Worm (Caenorhabditis elegans): ENCODE results near the gene srt-6.
"Not testable (repeated sequence)": the region's sequence is repeated elsewhere in the genome, so short reads cannot be mapped to it uniquely, and the experiment has no call there.

Gene srt-6

DNA sequence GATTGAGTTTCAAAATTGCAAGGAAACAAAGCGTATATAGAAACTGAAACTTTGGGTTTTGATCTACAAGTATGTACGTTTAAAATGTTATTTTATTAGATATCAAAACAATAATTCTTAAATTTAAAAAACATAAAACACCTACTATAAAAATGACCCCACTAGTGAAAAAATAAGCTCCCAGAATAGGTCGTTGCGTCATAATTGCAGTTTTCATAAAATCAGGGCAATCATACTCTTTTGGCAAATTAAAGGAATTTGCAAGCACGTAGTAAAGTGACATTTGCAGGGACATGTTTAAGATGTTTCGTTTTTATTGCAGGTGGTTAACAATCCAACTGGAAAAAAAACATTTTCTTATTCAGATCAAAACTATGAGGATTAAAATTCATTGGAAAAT is at the start of gene srt-6:
srt-6 (minus strand) TSS at position 295 of the 400 bp plus-strand sequence.
- TF ChIP-seq alr-1 (tag; optimal IDR thresholded peaks at IDR 0.05) (no peak), dmd-4 (tag; optimal IDR thresholded peaks at IDR 0.05) (no peak), nhr-21 (tag; optimal IDR thresholded peaks at IDR 0.05) (no peak), lin-11 (tag; optimal IDR thresholded peaks at IDR 0.05) (no peak), nhr-129 (tag; optimal IDR thresholded peaks at IDR 0.05) (no peak), F13H6.1 (tag; optimal IDR thresholded peaks at IDR 0.05) (no peak), nhr-11 (tag; optimal IDR thresholded peaks at IDR 0.05) (no peak), ZK546.5 (tag; optimal IDR thresholded peaks at IDR 0.05) (no peak), lin-13 (GFP tag; optimal IDR thresholded peaks at IDR 0.05) (no peak), nhr-12 (tag; optimal IDR thresholded peaks at IDR 0.05) (no peak), ama-1 (optimal IDR thresholded peaks at IDR 0.05) (no peak)

ce11 chrV:7455008-7455407 is 46.4 kb upstream of the srt-6 start, which contains the start of gene F25E5.2:
TSS of gene F25E5.2 (plus strand) at chrV:7455308.
- no peak for TF ChIP-seq nhr-23 (tag; optimal IDR thresholded peaks at IDR 0.05)
- no peak for TF ChIP-seq lsy-2 (tag; optimal IDR thresholded peaks at IDR 0.05)
- TF ChIP-seq elt-3 (tag; optimal IDR thresholded peaks at IDR 0.05), result no peak
- no peak for TF ChIP-seq ZK546.5 (tag; optimal IDR thresholded peaks at IDR 0.05)

- TF ChIP-seq nhr-23 (tag; optimal IDR thresholded peaks at IDR 0.05), result no peak
- TF ChIP-seq aly-2 (tag; optimal IDR thresholded peaks at IDR 0.05), result no peak
- no peak for TF ChIP-seq F13H6.1 (tag; optimal IDR thresholded peaks at IDR 0.05)
- TF ChIP-seq nhr-6 (tag; optimal IDR thresholded peaks at IDR 0.05), result no peak
- TF ChIP-seq lin-39 (tag; optimal IDR thresholded peaks at IDR 0.05), result no peak
- no peak for TF ChIP-seq mab-5 (tag; optimal IDR thresholded peaks at IDR 0.05)
- TF ChIP-seq ztf-4 (tag; optimal IDR thresholded peaks at IDR 0.05), result no peak
- TF ChIP-seq unc-62 (GFP tag; optimal IDR thresholded peaks at IDR 0.05), result no peak
Measured at ce11 chrV:7454236-7454635, 45.6 kb upstream of the srt-6 start, which contains the start of gene try-8. TSS of gene try-8 (minus strand) at chrV:7454336.

DNA sequence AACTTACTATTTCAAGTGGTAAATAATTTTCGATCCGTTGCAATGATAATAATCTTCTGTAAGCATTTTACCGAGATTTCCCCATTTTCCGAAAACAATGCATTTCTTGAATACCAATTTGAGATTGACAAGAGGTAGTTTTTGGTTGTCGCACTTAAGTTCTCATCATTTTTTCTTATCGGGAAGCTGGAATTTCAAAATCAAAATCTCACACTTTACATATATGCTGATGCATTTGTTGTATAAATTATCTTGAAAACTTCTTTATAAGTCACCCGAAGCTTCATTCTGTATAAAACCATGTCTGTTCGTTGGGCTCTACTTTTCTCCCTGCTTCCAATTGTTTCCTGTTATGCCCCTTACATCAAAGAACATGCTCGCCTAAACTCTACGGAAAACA is 42.8 kb upstream of the srt-6 start, which contains the start of gene try-11:
try-11 (plus strand) TSS at position 301 of the 400 bp plus-strand sequence.
- TF ChIP-seq lin-13 (GFP tag; optimal IDR thresholded peaks at IDR 0.05) (no peak), ceh-82 (tag; optimal IDR thresholded peaks at IDR 0.05) (no peak)

ce11 chrV:7449303-7449827 is 40.8 kb upstream of the srt-6 start, which contains the start of gene try-12:
TSS of gene try-12 (plus strand) at chrV:7449353.
- TF ChIP-seq sma-3 (GFP tag; optimal IDR thresholded peaks at IDR 0.05), result no peak

- TF ChIP-seq skn-1 (tag; optimal IDR thresholded peaks at IDR 0.05) (no peak), gmeb-1 (tag; optimal IDR thresholded peaks at IDR 0.05) (no peak), C34F6.9 (tag; optimal IDR thresholded peaks at IDR 0.05) (no peak), unc-39 (tag; optimal IDR thresholded peaks at IDR 0.05) (no peak), crh-2 (tag; optimal IDR thresholded peaks at IDR 0.05) (no peak), mab-5 (tag; optimal IDR thresholded peaks at IDR 0.05) (no peak), nhr-25 (tag; optimal IDR thresholded peaks at IDR 0.05) (no peak), nhr-21 (tag; optimal IDR thresholded peaks at IDR 0.05) (no peak)
Measured at ce11 chrV:7446965-7447364, 38.4 kb upstream of the srt-6 start, which contains the start of gene F25E5.5. TSS of gene F25E5.5 (plus strand) at chrV:7447265.

DNA sequence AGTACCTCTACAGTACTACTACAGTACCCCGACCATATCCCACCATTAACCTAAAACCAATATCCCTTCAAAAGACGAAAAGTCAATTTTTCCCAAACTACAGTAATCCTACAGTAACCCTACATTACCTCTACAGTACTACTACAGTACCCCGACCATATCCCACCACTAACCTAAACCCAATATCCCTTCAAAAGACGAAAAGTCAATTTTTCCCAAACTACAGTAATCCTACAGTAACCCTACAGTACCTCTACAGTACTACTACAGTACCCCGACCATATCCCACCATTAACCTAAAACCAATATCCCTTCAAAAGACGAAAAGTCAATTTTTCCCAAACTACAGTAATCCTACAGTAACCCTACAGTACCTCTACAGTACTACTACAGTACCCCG is 35.7 kb upstream of the srt-6 start, which contains the start of gene nhr-141:
nhr-141 (plus strand) TSS at position 331 of the 400 bp plus-strand sequence.
- TF ChIP-seq nhr-237 (tag; optimal IDR thresholded peaks at IDR 0.05); unc-55 (GFP tag; optimal IDR thresholded peaks at IDR 0.05); unc-62 (GFP tag; optimal IDR thresholded peaks at IDR 0.05): not testable (repeated sequence)

DNA sequence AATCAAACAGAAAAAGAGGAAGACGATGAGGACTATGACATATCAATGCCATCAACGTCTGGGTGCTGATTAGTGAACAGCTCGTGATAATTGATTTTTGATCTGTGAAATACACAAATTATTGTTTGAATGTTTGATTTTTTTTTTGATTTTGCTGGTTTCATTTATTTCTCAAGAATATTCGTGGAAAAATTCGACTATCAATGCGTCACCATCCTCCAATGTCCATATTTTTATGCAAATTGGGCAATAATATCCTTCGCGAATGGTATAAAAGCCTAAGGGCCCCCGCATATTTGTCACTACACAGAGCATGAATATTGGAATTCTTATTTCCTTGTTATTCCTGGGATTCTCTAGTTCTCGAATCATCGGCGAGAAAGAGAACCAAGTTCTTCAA is 31.2 kb upstream of the srt-6 start, which contains the start of gene try-13:
try-13 (plus strand) TSS at position 301 of the 400 bp plus-strand sequence.
- TF ChIP-seq ceh-82 (tag; optimal IDR thresholded peaks at IDR 0.05) (no peak), fos-1 (tag; optimal IDR thresholded peaks at IDR 0.05) (no peak), unc-62 (GFP tag; optimal IDR thresholded peaks at IDR 0.05) (no peak), peb-1 (tag; optimal IDR thresholded peaks at IDR 0.05) (no peak), mdl-1 (tag; optimal IDR thresholded peaks at IDR 0.05) (no peak), unc-55 (GFP tag; optimal IDR thresholded peaks at IDR 0.05) (no peak), mbf-1 (tag; optimal IDR thresholded peaks at IDR 0.05) (no peak), ztf-4 (tag; optimal IDR thresholded peaks at IDR 0.05) (no peak), nhr-129 (tag; optimal IDR thresholded peaks at IDR 0.05) (no peak), ZK546.5 (tag; optimal IDR thresholded peaks at IDR 0.05) (no peak)

All from whole organism, L2 larva.